Worm (Caenorhabditis elegans): ENCODE measurements around the gene dct-16.

Gene dct-16

DNA sequence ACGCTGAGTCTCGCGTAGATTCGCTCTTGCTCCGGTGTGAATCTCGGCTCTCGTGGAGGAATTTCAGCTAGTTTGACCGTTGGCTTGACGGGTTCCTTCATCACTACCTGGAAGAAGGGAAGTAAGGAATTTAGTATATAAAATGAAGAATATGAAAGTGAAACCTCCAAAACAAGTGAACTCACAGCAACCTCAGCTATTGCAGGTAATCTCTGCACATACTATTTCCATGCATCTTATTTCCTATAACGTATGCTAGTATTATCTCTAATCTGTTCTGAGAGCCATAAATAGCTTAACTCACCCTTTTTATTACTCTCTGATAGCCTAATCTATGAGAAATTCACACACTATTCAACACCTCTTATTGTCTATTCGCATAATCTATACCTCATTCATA is 6.1 kb upstream of the dct-16 start, which contains the start of gene Y38H6C.4:
Y38H6C.4 (minus strand) TSS at position 101 of the 400 bp plus-strand sequence.
- no peak for TF ChIP-seq unc-62 (GFP tag; optimal IDR thresholded peaks at IDR 0.05)

DNA sequence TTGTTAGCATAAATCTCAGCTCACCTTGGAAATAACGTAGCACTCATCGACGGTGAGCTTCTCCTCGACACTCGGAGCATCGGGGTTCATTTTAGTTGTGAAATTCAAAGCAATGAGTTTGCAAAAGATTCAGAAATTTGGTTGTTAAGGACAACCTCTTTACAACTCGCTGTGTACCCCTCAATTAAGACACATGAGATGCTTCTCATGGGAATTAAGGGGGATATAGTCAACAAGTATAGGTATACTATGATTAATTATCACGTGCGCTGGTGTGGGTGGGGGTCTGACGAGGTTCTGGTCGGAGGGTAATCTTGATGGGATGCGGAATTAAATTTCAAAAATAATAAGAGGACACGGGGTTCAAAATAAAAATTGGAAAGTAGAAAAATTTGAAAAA is 1.5 kb upstream of the dct-16 start, which contains the start of gene dct-14:
dct-14 (minus strand) TSS at position 101 of the 400 bp plus-strand sequence.
- TF ChIP-seq unc-62 (GFP tag; optimal IDR thresholded peaks at IDR 0.05), result no peak

DNA sequence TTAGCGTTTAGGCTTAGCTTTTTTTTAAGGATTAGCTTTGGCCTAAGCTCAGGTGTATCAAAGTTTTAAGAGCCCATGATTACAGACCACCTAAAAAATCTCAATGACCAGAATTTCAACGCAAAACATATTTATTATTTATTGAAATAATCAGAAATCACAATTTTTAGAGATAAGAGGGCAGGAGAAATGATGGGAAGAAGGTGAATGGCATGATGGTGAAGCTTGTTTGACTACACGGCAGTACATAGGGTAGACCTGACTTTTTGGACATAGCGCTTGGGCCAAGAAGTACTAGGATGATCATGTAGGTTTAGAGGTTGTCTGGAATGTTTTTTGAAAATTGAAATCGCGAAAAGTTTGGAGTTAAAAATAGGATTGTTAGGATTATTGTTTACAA is 785 bp upstream of the dct-16 start:
- no peak for TF ChIP-seq unc-62 (GFP tag; optimal IDR thresholded peaks at IDR 0.05)

DNA sequence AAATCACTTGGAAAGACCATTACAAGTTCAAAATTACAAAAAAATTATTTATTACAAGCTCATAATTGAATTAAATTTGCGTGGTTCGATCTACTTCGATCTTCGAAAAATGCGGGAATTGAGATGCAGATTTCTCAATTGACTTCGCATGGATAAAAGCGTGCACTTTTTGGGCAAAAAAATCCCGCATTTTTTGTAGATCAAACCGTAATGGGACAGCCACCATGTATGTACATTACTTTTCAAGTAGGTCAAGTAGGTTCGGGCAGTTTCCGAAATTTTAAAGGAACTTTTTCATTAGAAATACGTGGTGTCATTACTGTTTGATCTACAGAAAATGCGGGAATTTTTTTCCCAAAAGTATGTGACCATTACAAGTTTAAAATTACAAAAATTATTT is 1.3 kb downstream of the dct-16 start:
- TF ChIP-seq unc-62 (GFP tag; optimal IDR thresholded peaks at IDR 0.05), result no peak

ce11 chrV:20493271-20494231 is 5.3 kb downstream of the dct-16 start, which contains the start of gene B0250.5:
TSS of gene B0250.5 (plus strand) at chrV:20493924.
- no peak for TF ChIP-seq unc-62 (GFP tag; optimal IDR thresholded peaks at IDR 0.05)

DNA sequence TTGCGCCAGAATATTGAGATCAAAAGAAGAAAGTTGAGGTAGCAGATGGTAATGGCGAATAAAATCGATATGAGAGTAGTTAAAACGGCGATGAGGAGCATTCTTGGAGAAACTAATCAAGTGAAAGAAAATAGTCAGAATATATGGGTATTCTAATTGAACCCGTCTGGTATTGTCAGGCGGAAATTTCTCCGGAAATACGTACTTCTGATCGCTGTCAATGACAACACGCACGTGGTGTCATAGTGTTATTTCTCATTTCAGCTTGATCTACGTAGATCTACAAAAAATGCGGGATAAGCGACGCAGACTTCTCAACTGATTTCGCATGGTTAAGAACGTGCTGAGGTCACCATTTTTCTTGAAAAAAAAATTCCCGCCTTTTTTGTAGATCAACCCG is 6.5 kb downstream of the dct-16 start, which contains the start of gene srbc-79:
srbc-79 (minus strand) TSS at position 101 of the 400 bp plus-strand sequence.
- TF ChIP-seq unc-62 (GFP tag; optimal IDR thresholded peaks at IDR 0.05), result no peak

- no peak for TF ChIP-seq unc-62 (GFP tag; optimal IDR thresholded peaks at IDR 0.05)
Observed at ce11 chrV:20489102-20489501, 9.8 kb downstream of the dct-16 start, which contains the start of gene srbc-78. TSS of gene srbc-78 (minus strand) at chrV:20489202.

DNA sequence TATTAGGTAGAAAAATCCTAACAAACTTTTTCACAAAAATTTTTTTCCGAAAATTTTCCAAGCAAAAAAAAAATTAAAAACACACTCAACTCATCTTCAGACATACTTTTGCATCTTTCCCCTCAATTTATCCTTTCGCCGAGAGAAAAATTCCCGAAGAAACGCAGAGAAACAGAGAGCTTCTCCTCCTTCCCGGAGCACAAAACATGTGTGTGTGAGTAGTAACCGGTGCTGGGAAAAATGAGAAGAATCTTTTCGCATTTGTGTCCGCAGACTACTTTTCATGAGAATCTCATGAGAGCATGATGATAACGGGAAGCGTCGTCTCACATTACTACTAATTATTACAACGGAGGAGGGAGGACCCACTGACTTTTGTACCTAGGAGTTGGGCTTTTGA is 12.3 kb downstream of the dct-16 start:
- no peak for TF ChIP-seq unc-62 (GFP tag; optimal IDR thresholded peaks at IDR 0.05)

DNA sequence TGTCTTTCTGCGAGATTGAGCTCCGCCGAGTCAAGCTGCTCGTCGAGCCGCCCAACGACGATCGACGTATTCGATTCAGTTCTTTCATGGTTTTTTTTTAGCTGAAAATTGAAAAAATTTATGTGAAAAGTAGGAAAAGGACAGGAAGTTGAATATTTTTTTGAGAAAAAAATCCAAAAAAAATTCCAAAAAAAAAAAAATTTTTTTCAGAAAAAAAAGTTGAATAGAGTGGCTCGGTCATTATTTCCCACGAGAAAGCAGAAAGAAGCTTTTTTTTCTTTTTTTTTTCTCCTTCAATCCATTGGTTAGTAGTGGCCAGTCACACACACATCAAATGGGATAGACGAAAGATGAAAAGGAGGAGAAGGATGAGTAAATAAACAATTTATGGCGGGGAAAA is 13.6 kb downstream of the dct-16 start, which contains the start of gene dhcr-7:
dhcr-7 (minus strand) TSS at position 101 of the 400 bp plus-strand sequence.
- no peak for TF ChIP-seq unc-62 (GFP tag; optimal IDR thresholded peaks at IDR 0.05)

ce11 chrV:20480790-20481189 is 18.1 kb downstream of the dct-16 start:
- no peak for TF ChIP-seq unc-62 (GFP tag; optimal IDR thresholded peaks at IDR 0.05)

DNA sequence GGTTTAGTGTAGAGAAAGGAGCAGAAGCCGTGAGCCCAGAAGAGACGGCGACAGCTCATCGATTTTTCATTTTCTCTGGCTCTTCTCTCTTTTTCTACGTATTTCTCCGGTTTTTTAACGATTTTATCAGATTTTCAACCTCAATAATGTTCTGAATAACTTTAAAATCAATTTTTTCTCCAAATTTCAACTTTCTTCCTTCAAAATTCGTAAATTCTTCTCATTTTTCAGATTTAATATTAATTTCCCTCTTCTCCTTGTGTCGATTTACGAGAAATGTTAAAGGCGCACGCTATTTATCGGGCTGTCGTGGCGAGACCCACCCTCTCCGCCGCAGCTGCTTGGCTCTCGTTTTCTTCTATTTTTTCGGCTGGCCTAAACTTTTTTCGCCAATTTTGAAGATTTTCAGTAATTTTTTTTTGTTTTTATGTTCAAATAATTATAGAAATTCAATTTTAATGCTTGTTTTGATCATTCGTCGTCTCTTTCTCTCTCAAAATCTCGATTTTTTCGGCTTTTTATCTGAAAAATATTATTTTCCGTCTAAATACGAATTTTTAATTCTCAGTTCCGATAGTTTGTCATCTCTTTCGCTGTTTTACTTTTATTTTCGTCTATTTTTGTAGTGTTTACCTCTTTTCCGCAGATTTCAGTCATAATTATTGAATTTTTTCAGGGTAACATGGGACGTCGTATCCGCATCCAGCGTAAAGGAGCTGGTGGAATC is 19.7 kb downstream of the dct-16 start, which contains the start of the genes calf-1 and rpl-2:
calf-1 (minus strand) TSS at position 77 of the 727 bp plus-strand sequence.
rpl-2 (plus strand) TSS at position 677 of the 727 bp plus-strand sequence.
- TF ChIP-seq unc-62 (GFP tag; optimal IDR thresholded peaks at IDR 0.05), result no peak

DNA sequence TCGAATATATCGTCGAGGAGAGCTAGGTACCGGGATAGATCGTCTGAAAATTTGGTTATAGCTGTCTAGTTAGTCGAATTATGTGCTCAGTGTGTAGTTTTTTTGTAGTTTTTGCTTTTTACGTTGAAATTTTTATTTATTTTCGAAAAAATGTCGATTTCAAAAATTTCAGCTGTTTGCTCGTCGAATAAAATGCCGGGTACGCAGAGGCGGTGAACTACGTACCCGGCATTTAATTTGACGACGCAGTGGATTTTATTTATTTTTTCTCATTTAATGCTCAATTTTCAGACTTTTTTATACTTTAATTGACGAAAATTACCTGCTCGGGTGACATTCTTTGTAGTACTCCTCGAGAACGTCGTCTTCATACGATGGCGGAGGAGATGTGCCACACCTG is 21.9 kb downstream of the dct-16 start:
- TF ChIP-seq unc-62 (GFP tag; optimal IDR thresholded peaks at IDR 0.05), result no peak

- TF ChIP-seq unc-62 (GFP tag; optimal IDR thresholded peaks at IDR 0.05), result no peak
Observed at ce11 chrV:20476514-20476913, 22.3 kb downstream of the dct-16 start.

DNA sequence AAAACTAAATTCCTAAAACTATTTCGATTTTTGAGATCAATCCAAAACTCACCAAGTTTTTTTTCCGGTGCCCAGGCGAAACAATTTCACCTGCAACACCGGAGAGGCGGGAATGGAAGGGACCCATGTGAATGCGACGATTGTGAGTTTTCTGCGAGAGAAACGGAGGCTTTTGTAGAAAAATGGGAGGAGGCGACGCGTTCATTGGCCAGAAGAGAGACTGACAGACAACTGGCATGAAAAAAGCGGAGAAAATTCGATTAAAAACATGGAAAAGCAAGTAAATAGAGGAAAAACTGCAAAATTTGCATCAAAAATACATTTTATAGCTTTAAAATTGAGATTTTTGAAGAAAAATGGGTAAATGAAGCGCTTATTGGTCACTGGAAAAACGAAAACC is 23.0 kb downstream of the dct-16 start, which contains the start of gene B0250.7:
B0250.7 (minus strand) TSS at position 232 of the 400 bp plus-strand sequence.
- no peak for TF ChIP-seq unc-62 (GFP tag; optimal IDR thresholded peaks at IDR 0.05)

ce11 chrV:20475029-20475428 is 23.8 kb downstream of the dct-16 start:
- TF ChIP-seq unc-62 (GFP tag; optimal IDR thresholded peaks at IDR 0.05), result no peak

- TF ChIP-seq unc-62 (GFP tag; optimal IDR thresholded peaks at IDR 0.05), result no peak
Observed at ce11 chrV:20470385-20470784, 28.5 kb downstream of the dct-16 start, which contains the start of gene B0250.8. TSS of gene B0250.8 (minus strand) at chrV:20470485.

Measured in whole organism, dauer.